Worm (Caenorhabditis elegans): ENCODE measurements around the gene ZK757.1.

- TF ChIP-seq him-1 (tag; optimal IDR thresholded peaks at IDR 0.05) (no peak), W03F9.2 (tag; optimal IDR thresholded peaks at IDR 0.05) (peak; percentile 85)
Measured at ce11 chrIII:9827163-9827951, 43.6 kb downstream of the ZK757.1 start, which contains the start of the genes ZK632.10 and ZK632.11.
